Worm (Caenorhabditis elegans): Measurements from ENCODE around the gene dmd-8.

- TF ChIP-seq ztf-11 (tag; optimal IDR thresholded peaks at IDR 0.05), result no peak
- TF ChIP-seq elt-3 (tag; optimal IDR thresholded peaks at IDR 0.05), result no peak
- TF ChIP-seq egl-27 (tag; optimal IDR thresholded peaks at IDR 0.05), result no peak
- no peak for TF ChIP-seq mdl-1 (tag; optimal IDR thresholded peaks at IDR 0.05)
- TF ChIP-seq ceh-82 (tag; optimal IDR thresholded peaks at IDR 0.05), result no peak
- no peak for TF ChIP-seq unc-62 (GFP tag; optimal IDR thresholded peaks at IDR 0.05)
- no peak for TF ChIP-seq fkh-10 (GFP tag; optimal IDR thresholded peaks at IDR 0.05)
- no peak for TF ChIP-seq nfya-1 (tag; optimal IDR thresholded peaks at IDR 0.05; ENCODE audit: insufficient read depth)
- TF ChIP-seq fkh-2 (tag; optimal IDR thresholded peaks at IDR 0.05), result no peak
- no peak for TF ChIP-seq nhr-23 (tag; optimal IDR thresholded peaks at IDR 0.05)
- TF ChIP-seq elt-1 (tag; optimal IDR thresholded peaks at IDR 0.05), result no peak
- no peak for TF ChIP-seq zag-1 (tag; optimal IDR thresholded peaks at IDR 0.05)
- TF ChIP-seq fos-1 (tag; optimal IDR thresholded peaks at IDR 0.05), result no peak
Measured at ce11 chrV:361291-361690, 25.0 kb upstream of the dmd-8 start.
